Worm (Caenorhabditis elegans): Measurements from ENCODE around the gene mrps-10.

The mrps-10 gene

DNA sequence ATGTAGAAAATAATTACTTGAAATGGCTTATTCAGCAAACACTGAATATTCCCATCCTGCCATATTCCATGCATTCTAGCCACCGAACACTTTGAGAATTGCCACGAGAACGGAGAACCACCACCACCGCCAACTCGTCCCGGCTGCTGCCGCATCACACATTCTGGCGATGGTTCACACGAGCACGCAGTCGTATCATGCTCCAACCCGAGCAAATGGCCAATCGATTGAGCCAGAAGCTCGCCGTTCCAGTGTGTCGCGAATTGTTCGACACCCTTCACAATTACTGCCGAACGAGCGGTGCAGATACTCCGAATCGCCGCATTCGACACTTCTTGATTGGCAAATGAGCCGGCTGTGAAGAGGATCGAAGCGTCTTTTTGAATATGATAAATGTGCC lies 41.2 kb upstream of the mrps-10 start:
- TF ChIP-seq ets-4 (tag; optimal IDR thresholded peaks at IDR 0.05) (no peak), hlh-6 (tag; optimal IDR thresholded peaks at IDR 0.05) (no peak), pag-3 (tag; optimal IDR thresholded peaks at IDR 0.05; ENCODE audit: borderline replicate concordance) (no peak), Y22D7AL.16 (tag; optimal IDR thresholded peaks at IDR 0.05) (no peak), npax-4 (tag; optimal IDR thresholded peaks at IDR 0.05) (no peak), K02D7.2 (tag; optimal IDR thresholded peaks at IDR 0.05) (no peak), gmeb-2 (tag; optimal IDR thresholded peaks at IDR 0.05) (no peak), ceh-2 (tag; optimal IDR thresholded peaks at IDR 0.05) (no peak), rnt-1 (tag; optimal IDR thresholded peaks at IDR 0.05) (no peak), pat-9 (tag; optimal IDR thresholded peaks at IDR 0.05) (no peak), ama-1 (optimal IDR thresholded peaks at IDR 0.05) (no peak)

DNA sequence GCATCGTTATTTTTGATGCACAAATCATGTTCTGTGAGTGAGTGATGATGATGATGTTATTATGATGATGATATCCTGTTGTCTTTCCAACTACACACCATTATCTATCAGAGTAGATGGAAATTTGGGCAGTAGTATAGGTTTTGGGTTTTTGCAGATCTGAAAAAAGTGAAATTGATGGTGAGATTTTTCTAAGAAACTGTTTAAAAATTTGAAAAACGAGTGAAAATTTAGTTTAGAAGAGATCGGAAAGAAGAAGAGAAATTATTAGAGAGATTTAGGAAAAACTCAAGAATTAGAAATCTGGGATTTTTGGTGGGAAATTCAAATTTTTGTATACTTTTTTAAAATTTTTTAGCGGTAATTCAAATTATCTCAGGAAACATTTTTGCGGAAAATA lies 34.8 kb upstream of the mrps-10 start, which contains the start of the genes Y37D8A.29 and unc-71:
Y37D8A.29 (minus strand) TSS at position 101 of the 400 bp plus-strand sequence.
unc-71 (minus strand) TSS at position 159 of the 400 bp plus-strand sequence.
- TF ChIP-seq fkh-6 (tag; optimal IDR thresholded peaks at IDR 0.05) (no peak), lin-11 (tag; optimal IDR thresholded peaks at IDR 0.05) (no peak), pqm-1 (tag; optimal IDR thresholded peaks at IDR 0.05) (no peak), mec-3 (tag; optimal IDR thresholded peaks at IDR 0.05; ENCODE audit: borderline replicate concordance) (no peak), hlh-15 (tag; optimal IDR thresholded peaks at IDR 0.05) (no peak), hlh-30 (tag; optimal IDR thresholded peaks at IDR 0.05; ENCODE audit: insufficient read depth) (no peak), ztf-16 (tag; optimal IDR thresholded peaks at IDR 0.05) (no peak), ceh-22 (tag; optimal IDR thresholded peaks at IDR 0.05) (no peak), unc-86 (tag; optimal IDR thresholded peaks at IDR 0.05) (no peak), T23F11.4 (GFP tag; optimal IDR thresholded peaks at IDR 0.05) (no peak), Y22D7AL.16 (tag; optimal IDR thresholded peaks at IDR 0.05) (no peak), ceh-48 (tag; optimal IDR thresholded peaks at IDR 0.05) (no peak), elt-2 (tag; optimal IDR thresholded peaks at IDR 0.05) (no peak), ceh-14 (tag; optimal IDR thresholded peaks at IDR 0.05) (no peak), ceh-34 (tag; optimal IDR thresholded peaks at IDR 0.05) (no peak), gmeb-2 (tag; optimal IDR thresholded peaks at IDR 0.05) (no peak), pros-1 (tag; optimal IDR thresholded peaks at IDR 0.05) (no peak), syd-9 (tag; optimal IDR thresholded peaks at IDR 0.05) (no peak), lim-6 (tag; optimal IDR thresholded peaks at IDR 0.05) (no peak), unc-42 (tag; optimal IDR thresholded peaks at IDR 0.05) (no peak)

DNA sequence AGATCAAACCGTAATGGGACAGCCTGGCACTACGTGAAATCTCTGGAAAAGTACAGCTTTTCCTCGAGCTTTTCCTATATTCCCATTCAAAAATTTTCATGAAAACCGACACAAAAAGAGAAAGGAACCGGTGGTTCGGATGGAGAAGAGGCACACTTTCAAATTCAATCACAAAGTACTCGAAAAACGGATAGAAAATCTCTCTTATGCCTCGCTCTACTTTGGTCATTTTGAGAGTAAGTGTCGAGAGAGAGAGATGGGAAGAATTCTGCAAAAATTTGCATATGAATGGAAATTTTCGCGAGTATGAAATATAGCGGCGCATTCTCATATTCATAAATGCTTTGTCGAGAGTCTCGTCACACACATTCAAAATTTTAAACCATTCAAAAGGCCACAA lies 33.6 kb upstream of the mrps-10 start:
- peak; percentile 53 for TF ChIP-seq unc-42 (tag; optimal IDR thresholded peaks at IDR 0.05)
- TF ChIP-seq ceh-30 (tag; optimal IDR thresholded peaks at IDR 0.05): no peak
- TF ChIP-seq dmd-4 (tag; optimal IDR thresholded peaks at IDR 0.05; ENCODE audit: borderline replicate concordance): no peak

DNA sequence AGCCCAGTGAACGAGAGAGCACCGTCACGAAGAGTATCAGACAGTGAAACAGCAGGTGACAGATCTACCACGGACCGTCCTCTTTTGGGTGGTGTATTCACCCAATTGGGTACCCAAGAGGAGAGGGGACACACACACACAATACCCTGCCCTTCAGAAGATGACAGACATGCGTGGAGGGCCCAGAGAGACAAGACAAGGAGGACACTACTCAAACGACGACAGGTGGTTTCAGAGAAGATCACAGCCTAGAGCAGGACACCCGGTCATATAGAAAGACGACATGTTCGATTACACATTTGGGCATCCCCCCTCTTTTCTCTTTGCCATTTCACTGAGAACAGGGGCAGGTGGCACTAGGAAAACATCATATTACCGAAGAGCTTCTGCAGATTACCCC lies 32.1 kb upstream of the mrps-10 start:
- TF ChIP-seq pha-2 (tag; optimal IDR thresholded peaks at IDR 0.05) (no peak), ceh-31 (tag; optimal IDR thresholded peaks at IDR 0.05) (peak; percentile 20), nfya-1 (tag; optimal IDR thresholded peaks at IDR 0.05) (peak; percentile 28), ceh-34 (tag; optimal IDR thresholded peaks at IDR 0.05) (peak; percentile 82), tbx-2 (tag; optimal IDR thresholded peaks at IDR 0.05) (peak; percentile 46), eyg-1 (tag; optimal IDR thresholded peaks at IDR 0.05) (no peak), ref-2 (tag; optimal IDR thresholded peaks at IDR 0.05) (peak; percentile 64)

DNA sequence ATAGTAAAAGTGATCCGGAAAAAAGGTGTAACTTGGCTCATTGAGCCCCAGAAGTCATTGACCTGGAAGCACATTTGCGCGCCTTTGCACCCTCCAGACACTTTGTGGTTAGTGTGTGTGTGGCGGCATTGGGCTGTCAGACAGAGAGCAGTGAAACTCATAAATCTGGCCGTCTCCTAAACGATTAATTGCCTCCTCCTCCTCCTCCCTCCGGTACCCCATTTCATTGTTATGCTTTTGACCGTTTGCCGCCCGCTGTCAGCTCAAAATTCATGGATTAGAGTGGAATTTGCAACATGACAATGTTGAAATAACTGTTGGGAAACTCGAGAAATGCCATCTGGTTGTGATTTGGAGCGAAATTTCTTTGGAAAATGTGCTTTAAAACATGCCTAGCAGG lies 22.3 kb upstream of the mrps-10 start:
- TF ChIP-seq unc-55 (GFP tag; optimal IDR thresholded peaks at IDR 0.05): peak; percentile 77
- no peak for TF ChIP-seq madf-2 (tag; optimal IDR thresholded peaks at IDR 0.05)
